Worm (Caenorhabditis elegans) whole organism, late embryonic: ENCODE measurements around the gene Y97E10AR.4.

Experiments used
- F13H6.1 ChIP-seq: sonication (generic microtip); optimal IDR thresholded peaks from 2 replicates; lab custom pipeline; 2016; ENCODE audit warnings: missing genetic modification characterization, missing compliant biosample characterization
- K02D7.2 ChIP-seq: sonication (generic microtip); optimal IDR thresholded peaks from 2 replicates; lab custom pipeline; 2017; ENCODE audit warnings: mild to moderate bottlenecking, missing genetic modification characterization, missing compliant biosample characterization
- K09A11.1 ChIP-seq: sonication (generic microtip); optimal IDR thresholded peaks from 2 replicates; lab custom pipeline; 2017; ENCODE audit warnings: antibody characterized with exemption, mild to moderate bottlenecking, missing genetic modification characterization, missing compliant biosample characterization; ENCODE audit not compliant: insufficient read depth
- T23F11.4 ChIP-seq: fragments of 200-800 bp; sonication (Bioruptor generic); optimal IDR thresholded peaks from 2 replicates; lab custom pipeline; 2018; ENCODE audit warnings: mild to moderate bottlenecking, missing genetic modification characterization, missing compliant biosample characterization
- Y22D7AL.16 ChIP-seq: sonication (generic microtip); optimal IDR thresholded peaks from 2 replicates; lab custom pipeline; 2016; ENCODE audit warnings: missing genetic modification characterization, missing compliant biosample characterization
- ama-1 ChIP-seq: fragments of 150-350 bp; optimal IDR thresholded peaks from 2 replicates; lab custom pipeline; 2014
- ceh-14 ChIP-seq: sonication (generic microtip); optimal IDR thresholded peaks from 2 replicates; lab custom pipeline; 2016; ENCODE audit warnings: missing genotype, missing genetic modification characterization, missing compliant biosample characterization
- ceh-18 ChIP-seq: sonication (generic microtip); optimal IDR thresholded peaks from 2 replicates; lab custom pipeline; 2016; ENCODE audit warnings: missing genetic modification characterization, missing compliant biosample characterization
- ceh-19 ChIP-seq: fragments of 200-800 bp; sonication (Bioruptor generic); optimal IDR thresholded peaks from 2 replicates; lab custom pipeline; 2018; ENCODE audit warnings: mild to moderate bottlenecking, missing genetic modification characterization, missing compliant biosample characterization
- ceh-2 ChIP-seq: sonication (generic microtip); optimal IDR thresholded peaks from 2 replicates; lab custom pipeline; 2016; ENCODE audit warnings: missing genotype, missing genetic modification characterization, missing compliant biosample characterization
- ceh-22 ChIP-seq: sonication (generic microtip); optimal IDR thresholded peaks from 2 replicates; lab custom pipeline; 2017; ENCODE audit warnings: missing biosample characterization, missing genetic modification characterization
- ceh-30 ChIP-seq: fragments of 150-350 bp; optimal IDR thresholded peaks from 2 replicates; lab custom pipeline; 2014; ENCODE audit warnings: missing biosample characterization, missing genetic modification characterization
- ceh-31 ChIP-seq: sonication (generic microtip); optimal IDR thresholded peaks from 2 replicates; lab custom pipeline; 2016; ENCODE audit warnings: missing genetic modification characterization, missing compliant biosample characterization
- ceh-34 ChIP-seq: sonication (generic microtip); optimal IDR thresholded peaks from 2 replicates; lab custom pipeline; 2016; ENCODE audit warnings: mild to moderate bottlenecking, missing genetic modification characterization, missing compliant biosample characterization
- ceh-48 ChIP-seq: sonication (generic microtip); optimal IDR thresholded peaks from 2 replicates; lab custom pipeline; 2016; ENCODE audit warnings: missing genetic modification characterization, inconsistent platforms, missing compliant biosample characterization
- ceh-6 ChIP-seq: fragments of 200-800 bp; sonication (Bioruptor generic); optimal IDR thresholded peaks from 2 replicates; lab custom pipeline; 2018; ENCODE audit warnings: mild to moderate bottlenecking, missing genetic modification characterization, missing compliant biosample characterization
- ceh-9 ChIP-seq: sonication (generic microtip); optimal IDR thresholded peaks from 2 replicates; lab custom pipeline; 2016; ENCODE audit warnings: mild to moderate bottlenecking, missing genetic modification characterization, inconsistent platforms, missing compliant biosample characterization
- che-1 ChIP-seq: sonication (generic microtip); optimal IDR thresholded peaks from 2 replicates; lab custom pipeline; 2016; ENCODE audit warnings: mild to moderate bottlenecking, missing genetic modification characterization, missing compliant biosample characterization
- dmd-4 ChIP-seq: sonication (generic microtip); optimal IDR thresholded peaks from 2 replicates; lab custom pipeline; 2016; ENCODE audit warnings: borderline replicate concordance, missing genetic modification characterization, missing compliant biosample characterization
- dve-1 ChIP-seq: sonication (generic microtip); optimal IDR thresholded peaks from 2 replicates; lab custom pipeline; 2017; ENCODE audit warnings: antibody characterized with exemption, mild to moderate bottlenecking, missing genetic modification characterization, missing compliant biosample characterization
- elt-2 ChIP-seq: sonication (generic microtip); optimal IDR thresholded peaks from 2 replicates; lab custom pipeline; 2016; ENCODE audit warnings: missing genetic modification reagents, missing genetic modification characterization, missing compliant biosample characterization
- elt-4 ChIP-seq: sonication (generic microtip); optimal IDR thresholded peaks from 2 replicates; lab custom pipeline; 2016; ENCODE audit warnings: missing genetic modification characterization, missing compliant biosample characterization
- ets-4 ChIP-seq: sonication (generic microtip); optimal IDR thresholded peaks from 2 replicates; lab custom pipeline; 2016; ENCODE audit warnings: missing genetic modification characterization, missing compliant biosample characterization
- fax-1 ChIP-seq: sonication (generic microtip); optimal IDR thresholded peaks from 2 replicates; lab custom pipeline; 2016; ENCODE audit warnings: missing genotype, missing genetic modification characterization, missing compliant biosample characterization
- fkh-10 ChIP-seq: fragments of 150-350 bp; optimal IDR thresholded peaks from 2 replicates; lab custom pipeline; 2014; ENCODE audit warnings: missing biosample characterization, missing genetic modification reagents, missing genetic modification characterization
- fkh-6 ChIP-seq: sonication (generic microtip); optimal IDR thresholded peaks from 2 replicates; lab custom pipeline; 2016; ENCODE audit warnings: missing genetic modification characterization, missing compliant biosample characterization
- gmeb-2 ChIP-seq: sonication (generic microtip); optimal IDR thresholded peaks from 2 replicates; lab custom pipeline; 2016; ENCODE audit warnings: missing genetic modification characterization, inconsistent platforms, missing compliant biosample characterization
- hlh-13 ChIP-seq: fragments of 200-800 bp; sonication (Bioruptor generic); optimal IDR thresholded peaks from 2 replicates; lab custom pipeline; 2018; ENCODE audit warnings: mild to moderate bottlenecking, missing genetic modification characterization, missing compliant biosample characterization
- hlh-30 ChIP-seq: sonication (generic microtip); optimal IDR thresholded peaks from 2 replicates; lab custom pipeline; 2017; ENCODE audit warnings: antibody characterized with exemption, missing genetic modification characterization, missing compliant biosample characterization; ENCODE audit not compliant: insufficient read depth
- hlh-8 ChIP-seq: sonication (generic microtip); optimal IDR thresholded peaks from 2 replicates; lab custom pipeline; 2016; ENCODE audit warnings: missing genotype, missing genetic modification characterization, missing compliant biosample characterization
- lim-6 ChIP-seq: sonication (generic microtip); optimal IDR thresholded peaks from 2 replicates; lab custom pipeline; 2016; ENCODE audit warnings: missing genetic modification characterization, missing compliant biosample characterization
- madf-2 ChIP-seq: sonication (generic microtip); optimal IDR thresholded peaks from 2 replicates; lab custom pipeline; 2017; ENCODE audit warnings: missing genetic modification characterization, missing compliant biosample characterization
- mec-3 ChIP-seq: sonication (generic microtip); optimal IDR thresholded peaks from 2 replicates; lab custom pipeline; 2016; ENCODE audit warnings: borderline replicate concordance, missing genetic modification characterization, missing compliant biosample characterization
- nhr-11 ChIP-seq: fragments of 150-350 bp; optimal IDR thresholded peaks from 2 replicates; lab custom pipeline; 2014; ENCODE audit warnings: missing biosample characterization, missing genetic modification characterization
- nhr-232 ChIP-seq: sonication (generic microtip); optimal IDR thresholded peaks from 2 replicates; lab custom pipeline; 2016; ENCODE audit warnings: missing genetic modification characterization, missing compliant biosample characterization
- npax-4 ChIP-seq: sonication (generic microtip); optimal IDR thresholded peaks from 2 replicates; lab custom pipeline; 2016; ENCODE audit warnings: missing genetic modification characterization, missing compliant biosample characterization
- pat-9 ChIP-seq: fragments of 200-800 bp; sonication (Bioruptor generic); optimal IDR thresholded peaks from 2 replicates; lab custom pipeline; 2018; ENCODE audit warnings: mild to moderate bottlenecking, missing genetic modification characterization, moderate library complexity, missing compliant biosample characterization
- pax-1 ChIP-seq: fragments of 150-350 bp; optimal IDR thresholded peaks from 2 replicates; lab custom pipeline; 2014; ENCODE audit warnings: missing biosample characterization, missing genetic modification characterization
- pha-4 ChIP-seq: fragments of 150-350 bp; optimal IDR thresholded peaks from 2 replicates; lab custom pipeline; 2018; ENCODE audit warnings: missing biosample characterization, missing genetic modification reagents, missing genetic modification characterization
- pqm-1 ChIP-seq: sonication (generic microtip); optimal IDR thresholded peaks from 2 replicates; lab custom pipeline; 2016; ENCODE audit warnings: missing genetic modification characterization, missing compliant biosample characterization
- pros-1 ChIP-seq: fragments of 150-350 bp; optimal IDR thresholded peaks from 2 replicates; lab custom pipeline; 2014; ENCODE audit warnings: missing biosample characterization, missing genetic modification reagents, missing genetic modification characterization
- ref-2 ChIP-seq: sonication (generic microtip); optimal IDR thresholded peaks from 2 replicates; lab custom pipeline; 2016; ENCODE audit warnings: missing genetic modification characterization, missing compliant biosample characterization
- rnt-1 ChIP-seq: sonication (generic microtip); optimal IDR thresholded peaks from 2 replicates; lab custom pipeline; 2016; ENCODE audit warnings: missing genetic modification characterization, missing compliant biosample characterization
- sdc-2 ChIP-seq: sonication (generic microtip); optimal IDR thresholded peaks from 2 replicates; lab custom pipeline; 2016; ENCODE audit warnings: missing genotype, missing genetic modification characterization, missing compliant biosample characterization
- syd-9 ChIP-seq: sonication (generic microtip); optimal IDR thresholded peaks from 2 replicates; lab custom pipeline; 2016; ENCODE audit warnings: mild to moderate bottlenecking, missing genetic modification characterization, moderate library complexity, missing compliant biosample characterization
- tbx-2 ChIP-seq: sonication (generic microtip); optimal IDR thresholded peaks from 2 replicates; lab custom pipeline; 2016; ENCODE audit warnings: missing genetic modification characterization, missing compliant biosample characterization
- tbx-7 ChIP-seq: sonication (generic microtip); optimal IDR thresholded peaks from 2 replicates; lab custom pipeline; 2016; ENCODE audit warnings: missing genotype, missing genetic modification characterization, missing compliant biosample characterization
- ttx-3 ChIP-seq: sonication (generic microtip); optimal IDR thresholded peaks from 2 replicates; lab custom pipeline; 2016; ENCODE audit warnings: missing genetic modification reagents, missing genetic modification characterization, missing compliant biosample characterization
- unc-3 ChIP-seq, 2 experiments: fragments of 200-800 bp in 1 of 2; sonication (Bioruptor generic) in 1 of 2; sonication (generic microtip) in 1 of 2; conservative IDR thresholded peaks in 1 of 2; optimal IDR thresholded peaks in 1 of 2; 2 replicates each; pipeline versions ENCODE4 v1.3.6 to Lab custom; 2016 to 2022; ENCODE audit warnings: missing compliant biosample characterization in 2 of 2, missing genetic modification characterization in 2 of 2, missing genetic modification reagents in 1 of 2
- unc-42 ChIP-seq: sonication (generic microtip); optimal IDR thresholded peaks from 2 replicates; lab custom pipeline; 2016; ENCODE audit warnings: missing genotype, missing genetic modification characterization, missing compliant biosample characterization
- unc-55 ChIP-seq: sonication (generic microtip); optimal IDR thresholded peaks from 2 replicates; lab custom pipeline; 2017; ENCODE audit warnings: missing biosample characterization, missing genetic modification reagents, missing genetic modification characterization
- unc-86 ChIP-seq: sonication (generic microtip); optimal IDR thresholded peaks from 2 replicates; lab custom pipeline; 2016; ENCODE audit warnings: missing genetic modification characterization, missing compliant biosample characterization
- zip-5 ChIP-seq: sonication (generic microtip); optimal IDR thresholded peaks from 2 replicates; lab custom pipeline; 2016; ENCODE audit warnings: missing genetic modification characterization, missing compliant biosample characterization

Gene Y97E10AR.4

ce11 chrV:8000929-8001513 lies 9.0 kb downstream of the Y97E10AR.4 start, which contains the start of gene Y97E10AR.1:
Gene Y97E10AR.1 (plus strand): TSS chrV:8001463.
- TF ChIP-seq fkh-10 (GFP tag; lab: Kevin White, UChicago), result no peak
- TF ChIP-seq tbx-7 (tag; lab: Kevin White, UChicago), result no peak
- TF ChIP-seq hlh-30, result peak; percentile 92
- TF ChIP-seq ceh-31 (tag; lab: Kevin White, UChicago), result peak; percentile 89
- peak; percentile 68 for TF ChIP-seq F13H6.1 (tag; lab: Kevin White, UChicago)
- no peak for TF ChIP-seq pat-9
- TF ChIP-seq ceh-2 (tag; lab: Kevin White, UChicago), result peak; percentile 34
- peak; percentile 39 for TF ChIP-seq K09A11.1 (tag; lab: Kevin White, UChicago)
- peak; percentile 61 for TF ChIP-seq ets-4 (tag; lab: Kevin White, UChicago)
- peak; percentile 74 for TF ChIP-seq tbx-2
- TF ChIP-seq zip-5, result no peak
- TF ChIP-seq pax-1, result no peak
- TF ChIP-seq ttx-3 (tag; lab: Kevin White, UChicago), result no peak
- no peak for TF ChIP-seq T23F11.4 (GFP tag; lab: Kevin White, UChicago)
- peak; percentile 86 for TF ChIP-seq unc-42
- TF ChIP-seq fkh-6 (tag; lab: Kevin White, UChicago), result peak; percentile 62
- TF ChIP-seq madf-2 (tag; lab: Kevin White, UChicago), result peak; percentile 36
- no peak for TF ChIP-seq che-1 (tag; lab: Kevin White, UChicago)
- peak; percentile 58 for TF ChIP-seq rnt-1
- peak; percentile 70 for TF ChIP-seq dve-1 (tag; lab: Kevin White, UChicago)
- TF ChIP-seq ceh-18 (tag; lab: Kevin White, UChicago), result peak; percentile 98
- no peak for TF ChIP-seq elt-4
- no peak for TF ChIP-seq K02D7.2 (tag; lab: Kevin White, UChicago)
- no peak for TF ChIP-seq mec-3 (tag; lab: Kevin White, UChicago)
- TF ChIP-seq ceh-34 (tag; lab: Kevin White, UChicago), result peak; percentile 80
- no peak for TF ChIP-seq ceh-22
- TF ChIP-seq sdc-2 (tag; lab: Kevin White, UChicago), result peak; percentile 29
- peak; percentile 73 for TF ChIP-seq syd-9 (tag; lab: Kevin White, UChicago)
- peak; percentile 77 for TF ChIP-seq hlh-8 (tag; lab: Kevin White, UChicago)
- no peak for TF ChIP-seq pha-4 (tag; lab: Kevin White, UChicago)
- TF ChIP-seq unc-3 (GFP tag; conservative IDR thresholded peaks at IDR 0.05; lab: Robert Waterston, UW), result no peak
- TF ChIP-seq unc-3 (tag; optimal IDR thresholded peaks at IDR 0.05; lab: Kevin White, UChicago), result peak; percentile 47
- no peak for TF ChIP-seq hlh-13 (GFP tag; lab: Kevin White, UChicago)
- no peak for TF ChIP-seq nhr-232 (tag; lab: Kevin White, UChicago)
- peak; percentile 53 for TF ChIP-seq ref-2
- TF ChIP-seq ceh-9 (tag; lab: Kevin White, UChicago), result no peak
- peak; percentile 12 for TF ChIP-seq pqm-1 (tag; lab: Kevin White, UChicago)
- TF ChIP-seq ceh-6, result no peak
- TF ChIP-seq fax-1 (tag; lab: Kevin White, UChicago), result no peak
- TF ChIP-seq unc-55 (GFP tag; lab: Kevin White, UChicago), result peak; percentile 67
- TF ChIP-seq nhr-11, result no peak
- TF ChIP-seq ama-1 (lab: Kevin White, UChicago), result no peak
- TF ChIP-seq lim-6 (tag; lab: Kevin White, UChicago), result no peak
- peak; percentile 40 for TF ChIP-seq elt-2 (tag; lab: Kevin White, UChicago)
- peak; percentile 68 for TF ChIP-seq pros-1 (tag; lab: Kevin White, UChicago)
- TF ChIP-seq gmeb-2 (tag; lab: Kevin White, UChicago), result no peak
- TF ChIP-seq Y22D7AL.16 (tag; lab: Kevin White, UChicago), result no peak
- no peak for TF ChIP-seq unc-86
- TF ChIP-seq ceh-14, result peak; percentile 77
- no peak for TF ChIP-seq npax-4
- TF ChIP-seq ceh-48 (tag; lab: Kevin White, UChicago), result peak; percentile 39
- peak; percentile 50 for TF ChIP-seq ceh-30 (tag; lab: Kevin White, UChicago)
- TF ChIP-seq dmd-4, result no peak
- TF ChIP-seq ceh-19, result peak; percentile 78
